Worm (Caenorhabditis elegans) whole organism, mixed stage, embryonic: ENCODE results near the gene ascc-1.

Experiments used
- M03D4.4 ChIP-seq: sonication (generic microtip); optimal IDR thresholded peaks from 2 replicates; lab custom pipeline; 2017; ENCODE audit warnings: mild to moderate bottlenecking, missing genetic modification characterization, missing compliant biosample characterization
- blmp-1 ChIP-seq: fragments of 150-350 bp; optimal IDR thresholded peaks from 2 replicates; lab custom pipeline; 2014; ENCODE audit warnings: missing biosample characterization, missing genetic modification characterization
- ceh-39 ChIP-seq: fragments of 150-350 bp; optimal IDR thresholded peaks from 2 replicates; lab custom pipeline; 2014; ENCODE audit warnings: missing biosample characterization, missing genetic modification characterization
- ceh-43 ChIP-seq: fragments of 200-800 bp; sonication (Bioruptor generic); optimal IDR thresholded peaks from 2 replicates; lab custom pipeline; 2018; ENCODE audit warnings: mild to moderate bottlenecking, missing genetic modification characterization, moderate library complexity, missing compliant biosample characterization
- ceh-83 ChIP-seq: fragments of 200-800 bp; sonication (Bioruptor generic); optimal IDR thresholded peaks from 2 replicates; lab custom pipeline; 2018; ENCODE audit warnings: mild to moderate bottlenecking, missing genetic modification characterization, missing compliant biosample characterization
- ces-1 ChIP-seq: fragments of 150-350 bp; optimal IDR thresholded peaks from 2 replicates; lab custom pipeline; 2014; ENCODE audit warnings: missing biosample characterization, missing genetic modification reagents, missing genetic modification characterization
- drap-1 ChIP-seq: fragments of 200-800 bp; sonication (Bioruptor generic); optimal IDR thresholded peaks from 3 replicates; lab custom pipeline; 2018; ENCODE audit warnings: mild to moderate bottlenecking, missing genetic modification characterization, missing compliant biosample characterization
- elt-3 ChIP-seq: fragments of 150-350 bp; optimal IDR thresholded peaks from 2 replicates; lab custom pipeline; 2014; ENCODE audit warnings: missing biosample characterization, missing genetic modification characterization
- ham-2 ChIP-seq: fragments of 200-800 bp; sonication (Bioruptor generic); optimal IDR thresholded peaks from 2 replicates; lab custom pipeline; 2018; ENCODE audit warnings: mild to moderate bottlenecking, missing genetic modification characterization, missing compliant biosample characterization
- lin-13 ChIP-seq: fragments of 150-350 bp; optimal IDR thresholded peaks from 2 replicates; lab custom pipeline; 2014; ENCODE audit warnings: missing biosample characterization, missing genetic modification characterization
- lsy-2 ChIP-seq: fragments of 150-350 bp; optimal IDR thresholded peaks from 2 replicates; lab custom pipeline; 2014; ENCODE audit warnings: missing biosample characterization, missing genetic modification characterization
- mab-5 ChIP-seq: fragments of 150-350 bp; optimal IDR thresholded peaks from 2 replicates; lab custom pipeline; 2014; ENCODE audit warnings: missing biosample characterization, missing genetic modification characterization
- mep-1 ChIP-seq: fragments of 150-350 bp; optimal IDR thresholded peaks from 2 replicates; lab custom pipeline; 2017; ENCODE audit warnings: missing biosample characterization, missing genetic modification reagents, missing genetic modification characterization, inconsistent platforms
- mls-2 ChIP-seq: sonication (generic microtip); optimal IDR thresholded peaks from 2 replicates; lab custom pipeline; 2016; ENCODE audit warnings: mild to moderate bottlenecking, missing genetic modification characterization, moderate library complexity, missing compliant biosample characterization
- nhr-12 ChIP-seq: fragments of 150-350 bp; optimal IDR thresholded peaks from 2 replicates; lab custom pipeline; 2014; ENCODE audit warnings: missing biosample characterization, missing genetic modification characterization
- nhr-2 ChIP-seq: fragments of 150-350 bp; optimal IDR thresholded peaks from 2 replicates; lab custom pipeline; 2014; ENCODE audit warnings: missing biosample characterization, missing genetic modification characterization
- nhr-237 ChIP-seq: fragments of 150-350 bp; optimal IDR thresholded peaks from 2 replicates; lab custom pipeline; 2014; ENCODE audit warnings: missing biosample characterization, missing genetic modification characterization
- nhr-28 ChIP-seq: fragments of 150-350 bp; optimal IDR thresholded peaks from 2 replicates; lab custom pipeline; 2014; ENCODE audit warnings: missing biosample characterization, missing genetic modification characterization
- nhr-76 ChIP-seq: sonication (generic microtip); optimal IDR thresholded peaks from 2 replicates; lab custom pipeline; 2017; ENCODE audit warnings: missing biosample characterization, missing genetic modification characterization
- sem-2 ChIP-seq: fragments of 200-800 bp; sonication (Bioruptor generic); optimal IDR thresholded peaks from 2 replicates; lab custom pipeline; 2018; ENCODE audit warnings: mild to moderate bottlenecking, missing genetic modification characterization, missing compliant biosample characterization
- snpc-4 ChIP-seq: fragments of 150-350 bp; optimal IDR thresholded peaks from 2 replicates; lab custom pipeline; 2014; ENCODE audit warnings: missing biosample characterization, missing genetic modification characterization
- sptf-1 ChIP-seq: sonication (generic microtip); optimal IDR thresholded peaks from 2 replicates; lab custom pipeline; 2017; ENCODE audit warnings: mild to moderate bottlenecking, missing genetic modification characterization, moderate library complexity, missing compliant biosample characterization
- tbx-8 ChIP-seq: fragments of 200-800 bp; sonication (Bioruptor generic); optimal IDR thresholded peaks from 2 replicates; lab custom pipeline; 2018; ENCODE audit warnings: mild to moderate bottlenecking, missing genetic modification characterization, moderate library complexity, missing compliant biosample characterization
- unc-120 ChIP-seq: sonication (generic microtip); optimal IDR thresholded peaks from 2 replicates; lab custom pipeline; 2017; ENCODE audit warnings: missing genetic modification characterization, missing compliant biosample characterization; ENCODE audit not compliant: poor library complexity, severe bottlenecking
- unc-39 ChIP-seq: fragments of 150-350 bp; optimal IDR thresholded peaks from 2 replicates; lab custom pipeline; 2014; ENCODE audit warnings: missing biosample characterization, missing genetic modification characterization
- unc-62 ChIP-seq: fragments of 150-350 bp; optimal IDR thresholded peaks from 2 replicates; lab custom pipeline; 2014; ENCODE audit warnings: missing biosample characterization, missing genetic modification reagents, missing genetic modification characterization
- zip-8 ChIP-seq: fragments of 150-350 bp; optimal IDR thresholded peaks from 2 replicates; lab custom pipeline; 2014; ENCODE audit warnings: missing biosample characterization, missing genetic modification characterization
- ztf-11 ChIP-seq: fragments of 150-350 bp; optimal IDR thresholded peaks from 2 replicates; lab custom pipeline; 2014; ENCODE audit warnings: missing biosample characterization, missing genetic modification characterization

Gene ascc-1

ce11 chrII:79166-79565 lies 21.7 kb downstream of the ascc-1 start, which contains the start of gene C23H3.9:
TSS of gene C23H3.9 (minus strand) at chrII:79266.
- no peak for TF ChIP-seq M03D4.4 (tag; lab: Kevin White, UChicago)
- TF ChIP-seq ham-2 = no peak
- no peak for TF ChIP-seq mep-1 (tag; lab: Kevin White, UChicago)

ce11 chrII:84134-84533 lies 26.7 kb downstream of the ascc-1 start, which contains the start of gene C50D2.6:
TSS of gene C50D2.6 (plus strand) at chrII:84434.
- TF ChIP-seq sptf-1 (tag; lab: Kevin White, UChicago) (no peak), lin-13 (no peak), tbx-8 (GFP tag; lab: Kevin White, UChicago) (no peak)

ce11 chrII:86794-87193 lies 29.3 kb downstream of the ascc-1 start:
- TF ChIP-seq zip-8 (peak; percentile 56), ceh-83 (GFP tag; lab: Kevin White, UChicago) (no peak)

- TF ChIP-seq blmp-1 (no peak), mab-5 (tag; lab: Kevin White, UChicago) (no peak), nhr-237 (tag; lab: Kevin White, UChicago) (no peak), sem-2 (no peak), drap-1 (GFP tag; lab: Kevin White, UChicago) (no peak), zip-8 (no peak), ces-1 (GFP tag; lab: Kevin White, UChicago) (no peak), nhr-12 (tag; lab: Kevin White, UChicago) (no peak), tbx-8 (GFP tag; lab: Kevin White, UChicago) (no peak), elt-3 (tag; lab: Kevin White, UChicago) (no peak), nhr-28 (tag; lab: Kevin White, UChicago) (no peak)
- TF ChIP-seq, all 35 proteins: peak for 0
Measured at ce11 chrII:87937-88336, 30.5 kb downstream of the ascc-1 start.

ce11 chrII:91419-91818 lies 33.9 kb downstream of the ascc-1 start, which contains the start of gene mcat-1:
TSS of gene mcat-1 (minus strand) at chrII:91519.
- TF ChIP-seq zip-8 = peak; percentile 1
- no peak for TF ChIP-seq mep-1 (tag; lab: Kevin White, UChicago)
- TF ChIP-seq ceh-39 (tag; lab: Kevin White, UChicago) = no peak
- no peak for TF ChIP-seq ceh-43 (GFP tag; lab: Kevin White, UChicago)
- no peak for TF ChIP-seq nhr-76

- TF ChIP-seq unc-39 (tag; lab: Kevin White, UChicago) (no peak), lsy-2 (tag; lab: Kevin White, UChicago) (no peak), mab-5 (tag; lab: Kevin White, UChicago) (no peak), nhr-237 (tag; lab: Kevin White, UChicago) (no peak), mls-2 (tag; lab: Kevin White, UChicago) (no peak), sptf-1 (tag; lab: Kevin White, UChicago) (no peak), unc-120 (tag; lab: Kevin White, UChicago) (no peak), ztf-11 (no peak), ceh-39 (tag; lab: Kevin White, UChicago) (no peak)
Measured at ce11 chrII:95177-95576, 37.7 kb downstream of the ascc-1 start, which contains the start of gene C50D2.7. TSS of gene C50D2.7 (minus strand) at chrII:95277.

ce11 chrII:97992-98763 lies 40.7 kb downstream of the ascc-1 start, which contains the start of the genes luc-7L3 and sftb-6:
TSS of gene luc-7L3 (minus strand) at chrII:98027.
TSS of gene sftb-6 (plus strand) at chrII:98404.
- TF ChIP-seq ces-1 (GFP tag; lab: Kevin White, UChicago) (peak; percentile 74), ztf-11 (no peak), mab-5 (tag; lab: Kevin White, UChicago) (peak; percentile 16), nhr-2 (tag; lab: Kevin White, UChicago) (peak; percentile 28), snpc-4 (tag; lab: Kevin White, UChicago) (no peak), lsy-2 (tag; lab: Kevin White, UChicago) (peak; percentile 48), ceh-83 (GFP tag; lab: Kevin White, UChicago) (peak; percentile 3), nhr-237 (tag; lab: Kevin White, UChicago) (peak; percentile 34), ceh-39 (tag; lab: Kevin White, UChicago) (peak; percentile 41), unc-62 (GFP tag; lab: Kevin White, UChicago) (no peak), sem-2 (no peak), sptf-1 (tag; lab: Kevin White, UChicago) (no peak)
